Fruit fly (Drosophila melanogaster): ENCODE measurements around the gene CG9593.

DNA sequence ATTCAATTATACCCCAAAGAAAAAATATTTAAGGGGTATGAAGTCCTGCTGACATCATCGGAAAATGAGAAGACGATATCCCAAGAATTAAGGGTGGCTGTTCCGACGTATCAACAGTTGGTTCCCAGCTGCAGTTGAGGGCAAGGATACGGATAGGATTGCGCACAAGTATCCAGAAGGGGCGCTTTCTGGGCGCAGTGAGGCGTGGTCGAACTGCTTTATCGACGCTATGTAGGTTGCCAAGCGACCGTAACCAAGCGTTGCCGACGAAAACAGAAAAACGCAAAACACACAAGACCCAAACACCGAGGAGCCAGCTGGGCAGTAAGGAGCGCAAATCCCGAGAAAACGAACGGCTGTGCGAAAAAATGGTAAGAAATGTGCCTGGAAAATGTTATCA lies 27.9 kb upstream of the CG9593 start, which contains the start of gene Ttc26:
- TF ChIP-seq CG8478 (optimal IDR thresholded peaks at IDR 0.05), result no peak
- no peak for TF ChIP-seq Dll (optimal IDR thresholded peaks at IDR 0.05)
- TF ChIP-seq psq (optimal IDR thresholded peaks at IDR 0.05), result no peak
